Worm (Caenorhabditis elegans): ENCODE data around the gene nsph-4.3.
"Not testable (repeated sequence)": the region's sequence is repeated elsewhere in the genome, so short reads cannot be mapped to it uniquely, and the experiment has no call there.

nsph-4.3 gene

ce11 chrIII:7625086-7625485 lies 16.0 kb upstream of the nsph-4.3 start, which contains the start of gene fbn-1:
Gene fbn-1 (plus strand): TSS chrIII:7625386.
- TF ChIP-seq med-1 (GFP tag; optimal IDR thresholded peaks at IDR 0.05; ENCODE audit: insufficient read depth) (no peak), cog-1 (tag; optimal IDR thresholded peaks at IDR 0.05) (no peak), T22C8.4 (GFP tag; IDR thresholded peaks at IDR 0.05) (no peak), ref-1 (GFP tag; conservative IDR thresholded peaks at IDR 0.05) (no peak), klf-2 (GFP tag; conservative IDR thresholded peaks at IDR 0.05) (no peak), ztf-29 (GFP tag; IDR thresholded peaks at IDR 0.05) (no peak), ztf-23 (GFP tag; IDR thresholded peaks at IDR 0.05) (no peak), tab-1 (GFP tag; IDR thresholded peaks at IDR 0.05) (no peak), flt-1 (GFP tag; IDR thresholded peaks at IDR 0.05) (no peak)

ce11 chrIII:7622922-7623321 lies 13.9 kb upstream of the nsph-4.3 start:
- TF ChIP-seq tab-1 (GFP tag; IDR thresholded peaks at IDR 0.05): no peak
- no peak for TF ChIP-seq klf-2 (GFP tag; conservative IDR thresholded peaks at IDR 0.05)
- no peak for TF ChIP-seq flt-1 (GFP tag; IDR thresholded peaks at IDR 0.05)
- TF ChIP-seq ref-1 (GFP tag; conservative IDR thresholded peaks at IDR 0.05): no peak
- no peak for TF ChIP-seq med-1 (GFP tag; optimal IDR thresholded peaks at IDR 0.05; ENCODE audit: insufficient read depth)
- no peak for TF ChIP-seq ztf-29 (GFP tag; IDR thresholded peaks at IDR 0.05)
- no peak for TF ChIP-seq T22C8.4 (GFP tag; IDR thresholded peaks at IDR 0.05)
- no peak for TF ChIP-seq cog-1 (tag; optimal IDR thresholded peaks at IDR 0.05)
- no peak for TF ChIP-seq ztf-23 (GFP tag; IDR thresholded peaks at IDR 0.05)

DNA sequence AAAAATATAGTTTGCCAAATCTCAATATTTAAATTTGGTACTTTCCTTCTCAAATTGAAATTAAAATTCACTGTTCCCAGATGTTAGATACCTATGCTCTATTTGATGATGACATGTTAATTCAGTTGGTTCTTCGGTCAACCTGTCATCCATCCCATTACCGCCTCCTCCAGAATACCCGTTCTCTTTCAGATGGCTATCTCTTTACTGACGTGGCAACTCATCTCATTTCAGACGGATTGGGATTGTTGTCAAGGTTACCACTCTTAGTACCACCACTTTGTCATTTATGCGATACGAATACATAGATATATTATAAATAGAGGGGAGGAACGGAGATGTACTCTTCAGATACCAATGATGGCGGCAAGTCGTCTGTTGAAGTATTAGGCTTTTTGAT lies 12.3 kb upstream of the nsph-4.3 start:
- no peak for TF ChIP-seq tab-1 (GFP tag; IDR thresholded peaks at IDR 0.05)
- no peak for TF ChIP-seq ref-1 (GFP tag; conservative IDR thresholded peaks at IDR 0.05)
- TF ChIP-seq cog-1 (tag; optimal IDR thresholded peaks at IDR 0.05): no peak
- no peak for TF ChIP-seq med-1 (GFP tag; optimal IDR thresholded peaks at IDR 0.05; ENCODE audit: insufficient read depth)
- no peak for TF ChIP-seq flt-1 (GFP tag; IDR thresholded peaks at IDR 0.05)
- no peak for TF ChIP-seq T22C8.4 (GFP tag; IDR thresholded peaks at IDR 0.05)

DNA sequence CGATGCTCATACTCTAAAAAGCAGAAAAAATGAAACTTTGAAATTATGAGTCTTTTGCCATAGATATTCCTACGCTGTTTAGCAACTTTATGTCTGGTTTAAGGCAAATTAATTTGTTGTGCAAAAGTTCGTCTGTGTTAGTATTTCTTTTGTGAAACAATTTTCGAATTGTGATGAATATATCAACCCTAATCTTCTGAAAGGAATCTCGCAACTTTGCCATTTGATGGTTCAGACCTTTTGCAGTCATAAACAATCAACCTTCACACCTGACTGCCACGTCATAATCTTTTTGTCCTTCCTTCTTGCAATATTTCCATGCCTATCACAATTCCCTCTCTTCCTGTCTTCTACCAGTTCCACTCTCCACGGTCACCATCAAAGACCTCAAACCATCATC lies 10.8 kb upstream of the nsph-4.3 start:
- TF ChIP-seq T22C8.4 (GFP tag; IDR thresholded peaks at IDR 0.05) (no peak), tab-1 (GFP tag; IDR thresholded peaks at IDR 0.05) (no peak), ztf-23 (GFP tag; IDR thresholded peaks at IDR 0.05) (no peak), cog-1 (tag; optimal IDR thresholded peaks at IDR 0.05) (no peak), med-1 (GFP tag; optimal IDR thresholded peaks at IDR 0.05; ENCODE audit: insufficient read depth) (no peak), ztf-29 (GFP tag; IDR thresholded peaks at IDR 0.05) (no peak), ref-1 (GFP tag; conservative IDR thresholded peaks at IDR 0.05) (no peak), flt-1 (GFP tag; IDR thresholded peaks at IDR 0.05) (no peak), klf-2 (GFP tag; conservative IDR thresholded peaks at IDR 0.05) (no peak)

- TF ChIP-seq tab-1 (GFP tag; IDR thresholded peaks at IDR 0.05) (no peak), flt-1 (GFP tag; IDR thresholded peaks at IDR 0.05) (no peak), klf-2 (GFP tag; conservative IDR thresholded peaks at IDR 0.05) (no peak), med-1 (GFP tag; optimal IDR thresholded peaks at IDR 0.05; ENCODE audit: insufficient read depth) (no peak), ztf-23 (GFP tag; IDR thresholded peaks at IDR 0.05) (no peak)
These were observed 9.2 kb upstream of the nsph-4.3 start for ce11 chrIII:7618294-7618693.

DNA sequence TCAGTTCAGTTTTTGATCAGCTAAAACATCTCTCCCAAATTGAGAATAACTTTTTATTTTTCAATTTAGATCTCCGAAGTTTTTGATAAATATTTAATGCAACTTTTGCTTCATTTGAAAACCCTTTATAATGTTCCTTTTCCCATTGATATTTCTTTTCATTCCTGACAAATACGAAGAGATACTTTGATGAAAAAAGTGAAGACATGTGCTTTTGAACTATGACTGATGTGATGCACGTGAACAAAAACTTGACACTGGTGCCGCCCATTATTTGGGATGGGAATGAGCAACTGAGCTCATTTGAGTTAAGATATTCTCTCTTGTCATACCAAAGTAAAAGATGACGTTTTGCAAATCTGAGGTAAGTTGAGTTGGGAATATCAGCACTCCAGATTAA lies 7.2 kb upstream of the nsph-4.3 start, which contains the start of gene T04A6.1:
TSS of gene T04A6.1 (plus strand) at position 301 of the 400 bp plus-strand sequence.
- TF ChIP-seq ztf-23 (GFP tag; IDR thresholded peaks at IDR 0.05) (no peak), flt-1 (GFP tag; IDR thresholded peaks at IDR 0.05) (no peak), ref-1 (GFP tag; conservative IDR thresholded peaks at IDR 0.05) (no peak), ztf-29 (GFP tag; IDR thresholded peaks at IDR 0.05) (no peak), T22C8.4 (GFP tag; IDR thresholded peaks at IDR 0.05) (no peak), med-1 (GFP tag; optimal IDR thresholded peaks at IDR 0.05; ENCODE audit: insufficient read depth) (no peak), klf-2 (GFP tag; conservative IDR thresholded peaks at IDR 0.05) (no peak), tab-1 (GFP tag; IDR thresholded peaks at IDR 0.05) (no peak), cog-1 (tag; optimal IDR thresholded peaks at IDR 0.05) (no peak)

ce11 chrIII:7614530-7614929 lies 5.5 kb upstream of the nsph-4.3 start, which contains the start of gene T04A6.2:
Gene T04A6.2 (plus strand): TSS chrIII:7614830.
- TF ChIP-seq ref-1 (GFP tag; conservative IDR thresholded peaks at IDR 0.05) (no peak), flt-1 (GFP tag; IDR thresholded peaks at IDR 0.05) (no peak), klf-2 (GFP tag; conservative IDR thresholded peaks at IDR 0.05) (no peak), ztf-23 (GFP tag; IDR thresholded peaks at IDR 0.05) (no peak), T22C8.4 (GFP tag; IDR thresholded peaks at IDR 0.05) (no peak), med-1 (GFP tag; optimal IDR thresholded peaks at IDR 0.05; ENCODE audit: insufficient read depth) (no peak), tab-1 (GFP tag; IDR thresholded peaks at IDR 0.05) (no peak), cog-1 (tag; optimal IDR thresholded peaks at IDR 0.05) (no peak), ztf-29 (GFP tag; IDR thresholded peaks at IDR 0.05) (no peak)

DNA sequence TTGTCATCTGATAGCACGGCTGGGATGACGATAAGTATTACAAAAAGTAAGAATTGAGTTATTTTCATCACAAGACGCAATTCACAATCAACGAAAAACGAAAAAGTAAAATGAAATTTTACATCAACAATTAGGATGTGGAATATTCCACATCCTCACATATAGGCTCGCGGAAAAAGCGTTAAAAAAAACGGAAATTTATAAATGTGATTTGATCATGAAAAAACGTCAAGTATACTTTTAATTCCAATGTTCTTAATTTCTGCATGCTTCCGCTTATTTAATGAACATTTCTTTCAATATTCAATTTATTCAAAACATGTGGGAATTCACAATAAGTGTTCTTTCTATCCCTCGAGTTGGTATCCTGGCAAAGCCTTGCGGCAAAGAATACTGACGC lies 845 bp downstream of the nsph-4.3 start, which contains the start of gene T04A6.3:
TSS of gene T04A6.3 (minus strand) at position 101 of the 400 bp plus-strand sequence.
- TF ChIP-seq ref-1 (GFP tag; conservative IDR thresholded peaks at IDR 0.05) (no peak), ztf-29 (GFP tag; IDR thresholded peaks at IDR 0.05) (no peak), flt-1 (GFP tag; IDR thresholded peaks at IDR 0.05) (no peak), cog-1 (tag; optimal IDR thresholded peaks at IDR 0.05) (no peak)

- TF ChIP-seq med-1 (GFP tag; optimal IDR thresholded peaks at IDR 0.05; ENCODE audit: insufficient read depth); ztf-29 (GFP tag; IDR thresholded peaks at IDR 0.05); klf-2 (GFP tag; conservative IDR thresholded peaks at IDR 0.05): not testable (repeated sequence)
These were observed 14.6 kb downstream of the nsph-4.3 start, which contains the start of gene Y80D4G.2 for ce11 chrIII:7594482-7594881. Gene Y80D4G.2 (minus strand): TSS chrIII:7594582.

ce11 chrIII:7593285-7593928 lies 15.7 kb downstream of the nsph-4.3 start, which contains the start of gene R13A5.11:
Gene R13A5.11 (minus strand): TSS chrIII:7593335.
- TF ChIP-seq flt-1 (GFP tag; IDR thresholded peaks at IDR 0.05) (no peak), med-1 (GFP tag; optimal IDR thresholded peaks at IDR 0.05; ENCODE audit: insufficient read depth) (no peak), ref-1 (GFP tag; conservative IDR thresholded peaks at IDR 0.05) (no peak), ztf-29 (GFP tag; IDR thresholded peaks at IDR 0.05) (no peak), tab-1 (GFP tag; IDR thresholded peaks at IDR 0.05) (no peak), T22C8.4 (GFP tag; IDR thresholded peaks at IDR 0.05) (no peak)
